Worm (Caenorhabditis elegans) whole organism, L4/young adult: ENCODE results near the gene T27E9.2.

Source experiments
- W03F9.2 ChIP-seq: fragments of 150-350 bp; optimal IDR thresholded peaks from 2 replicates; lab custom pipeline; 2014; ENCODE audit warnings: missing biosample characterization, missing genetic modification characterization
- dao-5 ChIP-seq: sonication (generic microtip); optimal IDR thresholded peaks from 2 replicates; lab custom pipeline; 2016; ENCODE audit warnings: missing genotype, missing genetic modification characterization, moderate library complexity, missing compliant biosample characterization
- him-1 ChIP-seq: sonication (generic microtip); optimal IDR thresholded peaks from 2 replicates; lab custom pipeline; 2016; ENCODE audit warnings: missing genotype, missing genetic modification reagents, missing genetic modification characterization, missing compliant biosample characterization

ce11 chrIII:13461535-13461934 lies 849 bp downstream of the T27E9.2 start:
- no peak for TF ChIP-seq W03F9.2
- no peak for TF ChIP-seq dao-5
- TF ChIP-seq him-1 (tag; lab: Kevin White, UChicago) = no peak
